Fruit fly (Drosophila melanogaster) whole organism, pupa: ENCODE results near the gene CG4830.

Source experiments
- CG10348 ChIP-seq: fragments of 200-800 bp; sonication (Bioruptor generic); IDR thresholded peaks from 2 replicates; pipeline ENCODE4 v1.3.6; 2022; ENCODE audit warnings: missing biosample characterization, missing genetic modification characterization
- CG12605 ChIP-seq: fragments of 200-800 bp; sonication (Bioruptor generic); IDR thresholded peaks from 2 replicates; pipeline ENCODE4 v1.3.6; 2022; ENCODE audit warnings: missing biosample characterization, missing genetic modification characterization
- CG13204 ChIP-seq: fragments of 200-800 bp; sonication (Bioruptor generic); optimal IDR thresholded peaks from 2 replicates; lab custom pipeline; 2018; ENCODE audit warnings: missing biosample characterization, mild to moderate bottlenecking, missing genetic modification characterization, moderate library complexity
- CG14655 ChIP-seq: fragments of 200-800 bp; sonication (Bioruptor generic); optimal IDR thresholded peaks from 3 replicates; lab custom pipeline; 2017; ENCODE audit warnings: mild to moderate bottlenecking, missing biosample characterization, missing genetic modification reagents, missing genetic modification characterization
- CG15710 ChIP-seq: fragments of 200-800 bp; sonication (Bioruptor generic); optimal IDR thresholded peaks from 2 replicates; lab custom pipeline; 2018; ENCODE audit warnings: missing biosample characterization, mild to moderate bottlenecking, missing genetic modification characterization, moderate library complexity
- CG17806 ChIP-seq: fragments of 200-800 bp; sonication (Bioruptor generic); optimal IDR thresholded peaks from 2 replicates; lab custom pipeline; 2018; ENCODE audit warnings: missing biosample characterization, mild to moderate bottlenecking, missing genetic modification characterization, moderate library complexity
- CG32121 ChIP-seq: fragments of 200-800 bp; sonication (Bioruptor generic); IDR thresholded peaks from 2 replicates; pipeline ENCODE4 v1.3.6; 2022; ENCODE audit warnings: missing biosample characterization, missing genetic modification characterization
- CG34367 ChIP-seq: fragments of 200-800 bp; sonication (Bioruptor generic); optimal IDR thresholded peaks from 2 replicates; lab custom pipeline; 2018; ENCODE audit warnings: missing biosample characterization, mild to moderate bottlenecking, missing genetic modification characterization
- CG4496 ChIP-seq: fragments of 200-800 bp; sonication (Bioruptor generic); IDR thresholded peaks from 3 replicates; pipeline ENCODE4 v1.3.6; 2022; ENCODE audit warnings: missing biosample characterization, missing genetic modification characterization
- CG8159 ChIP-seq: fragments of 200-800 bp; sonication (Bioruptor generic); optimal IDR thresholded peaks from 3 replicates; lab custom pipeline; 2018; ENCODE audit warnings: missing biosample characterization, mild to moderate bottlenecking, missing genetic modification characterization, moderate library complexity
- CG8301 ChIP-seq: fragments of 200-800 bp; sonication (Bioruptor generic); optimal IDR thresholded peaks from 2 replicates; lab custom pipeline; 2018; ENCODE audit warnings: missing biosample characterization, mild to moderate bottlenecking, missing genetic modification characterization
- CG9948 ChIP-seq: fragments of 200-800 bp; sonication (Bioruptor generic); optimal IDR thresholded peaks from 2 replicates; lab custom pipeline; 2018; ENCODE audit warnings: missing biosample characterization, mild to moderate bottlenecking, missing genetic modification characterization, moderate library complexity
- D1 ChIP-seq: fragments of 200-800 bp; sonication (Bioruptor generic); optimal IDR thresholded peaks from 2 replicates; lab custom pipeline; 2018; ENCODE audit warnings: missing biosample characterization, mild to moderate bottlenecking, missing genetic modification characterization, moderate library complexity
- EcR ChIP-seq: fragments of 200-800 bp; sonication (Bioruptor generic); optimal IDR thresholded peaks from 3 replicates; lab custom pipeline; 2019; ENCODE audit warnings: missing biosample characterization, missing genetic modification characterization, mild to moderate bottlenecking, moderate library complexity, missing genetic modification reagents
- Ets98B ChIP-seq: fragments of 200-800 bp; sonication (Bioruptor generic); IDR thresholded peaks from 2 replicates; pipeline ENCODE4 v1.3.6; 2022; ENCODE audit warnings: missing biosample characterization, missing genetic modification characterization
- Pif1A ChIP-seq: fragments of 200-800 bp; sonication (Bioruptor generic); optimal IDR thresholded peaks from 3 replicates; lab custom pipeline; 2016; ENCODE audit warnings: missing biosample characterization, missing genetic modification characterization
- Pif1B ChIP-seq: fragments of 200-800 bp; sonication (Bioruptor generic); optimal IDR thresholded peaks from 3 replicates; lab custom pipeline; 2016; ENCODE audit warnings: missing biosample characterization, missing genetic modification characterization
- Snoo ChIP-seq: fragments of 200-800 bp; sonication (Bioruptor generic); optimal IDR thresholded peaks from 3 replicates; lab custom pipeline; 2017; ENCODE audit warnings: missing biosample characterization, mild to moderate bottlenecking, missing genetic modification characterization, inconsistent platforms
- fd96Ca ChIP-seq: fragments of 200-800 bp; sonication (Bioruptor generic); IDR thresholded peaks from 3 replicates; pipeline ENCODE4 v1.3.6; 2022; ENCODE audit warnings: missing biosample characterization, missing genetic modification characterization
- gl ChIP-seq: fragments of 200-800 bp; sonication (Bioruptor generic); optimal IDR thresholded peaks from 2 replicates; lab custom pipeline; 2018; ENCODE audit warnings: missing biosample characterization, mild to moderate bottlenecking, missing genetic modification characterization
- rn ChIP-seq: fragments of 200-800 bp; sonication (Bioruptor generic); IDR thresholded peaks from 2 replicates; pipeline ENCODE4 v1.3.6; 2022; ENCODE audit warnings: missing biosample characterization, missing genetic modification characterization

The CG4830 gene

dm6 chr3R:12210260-12210659 is at the start of gene CG4830:
Gene CG4830, minus strand, starts transcription at chr3R:12210360.
- TF ChIP-seq Pif1B (GFP tag; lab: Kevin White, UChicago): no peak
- TF ChIP-seq fd96Ca (GFP tag; lab: Robert Waterston, UW): no peak
- no peak for TF ChIP-seq CG8301 (tag; lab: Kevin White, UChicago)
- TF ChIP-seq CG4496 (GFP tag; lab: Robert Waterston, UW): no peak
- no peak for TF ChIP-seq CG8159 (tag; lab: Kevin White, UChicago)
- no peak for TF ChIP-seq EcR (GFP tag; lab: Kevin White, UChicago)
- no peak for TF ChIP-seq CG12605 (GFP tag; lab: Robert Waterston, UW)
- no peak for TF ChIP-seq CG10348 (GFP tag; lab: Robert Waterston, UW)
- no peak for TF ChIP-seq rn (GFP tag; lab: Robert Waterston, UW)
- TF ChIP-seq gl: no peak
- no peak for TF ChIP-seq CG34367 (tag; lab: Kevin White, UChicago)
- no peak for TF ChIP-seq D1 (tag; lab: Kevin White, UChicago)
- TF ChIP-seq CG14655 (GFP tag; lab: Kevin White, UChicago): no peak
- TF ChIP-seq CG13204 (GFP tag; lab: Kevin White, UChicago): no peak
- no peak for TF ChIP-seq CG15710 (tag; lab: Kevin White, UChicago)
- no peak for TF ChIP-seq CG17806 (tag; lab: Kevin White, UChicago)
- no peak for TF ChIP-seq Snoo (tag; lab: Kevin White, UChicago)

DNA sequence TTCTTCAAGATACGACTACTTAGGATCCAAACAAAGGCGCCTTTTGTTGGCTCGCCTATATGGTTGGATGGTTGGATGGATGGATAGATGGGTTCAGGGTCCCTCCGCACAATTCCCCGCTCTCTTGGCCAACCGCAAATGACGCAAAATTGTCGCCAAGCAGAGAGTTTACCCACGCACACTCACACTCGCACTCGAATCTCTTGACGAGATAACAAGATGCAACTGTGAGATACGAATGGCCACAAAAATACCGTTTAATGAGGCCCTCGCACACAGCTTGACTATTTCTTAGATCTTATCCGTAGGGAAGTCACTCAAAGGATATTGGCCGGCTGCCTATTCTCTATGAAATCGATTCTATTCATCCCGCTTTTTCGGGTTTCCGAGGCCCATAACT is 49.7 kb upstream of the CG4830 start:
- no peak for TF ChIP-seq Pif1B (GFP tag; lab: Kevin White, UChicago)
- no peak for TF ChIP-seq EcR (GFP tag; lab: Kevin White, UChicago)
- TF ChIP-seq CG32121: no peak
- no peak for TF ChIP-seq Snoo (tag; lab: Kevin White, UChicago)
- TF ChIP-seq CG13204 (GFP tag; lab: Kevin White, UChicago): no peak
- TF ChIP-seq CG8159 (tag; lab: Kevin White, UChicago): no peak
- no peak for TF ChIP-seq CG9948
- TF ChIP-seq CG12605 (GFP tag; lab: Robert Waterston, UW): no peak
- no peak for TF ChIP-seq rn (GFP tag; lab: Robert Waterston, UW)
- no peak for TF ChIP-seq CG4496 (GFP tag; lab: Robert Waterston, UW)
- TF ChIP-seq CG10348 (GFP tag; lab: Robert Waterston, UW): no peak
- TF ChIP-seq Pif1A: no peak

DNA sequence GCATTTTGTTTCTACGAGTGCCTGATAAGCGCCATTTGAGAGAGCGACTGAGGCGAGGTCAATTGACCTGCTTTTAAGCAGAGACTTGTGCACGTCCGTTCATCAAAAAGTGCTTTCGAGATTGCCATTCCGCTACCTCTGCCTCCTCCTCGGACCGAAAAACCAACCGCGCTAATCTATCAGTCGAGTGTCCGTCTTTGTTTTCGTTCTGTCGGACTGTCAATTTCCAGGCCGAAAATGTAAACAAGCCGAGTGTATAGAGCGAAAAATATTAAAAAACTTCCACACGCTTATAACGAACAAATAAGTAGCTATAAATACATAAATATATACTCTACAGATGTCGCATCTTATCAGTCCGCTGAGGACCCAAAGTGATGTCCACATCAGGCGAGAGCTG is 48.9 kb upstream of the CG4830 start:
- no peak for TF ChIP-seq gl
- no peak for TF ChIP-seq Ets98B
- TF ChIP-seq EcR (GFP tag; lab: Kevin White, UChicago): peak; percentile 30
- TF ChIP-seq CG17806 (tag; lab: Kevin White, UChicago): no peak

dm6 chr3R:12258437-12258836 is 48.3 kb upstream of the CG4830 start, which contains the start of the genes CG44037 and svp:
Gene CG44037, plus strand, starts transcription at chr3R:12258737.
Gene svp, plus strand, starts transcription at chr3R:12258737.
- no peak for TF ChIP-seq Pif1B (GFP tag; lab: Kevin White, UChicago)
- no peak for TF ChIP-seq CG13204 (GFP tag; lab: Kevin White, UChicago)
- TF ChIP-seq CG12605 (GFP tag; lab: Robert Waterston, UW): no peak
- TF ChIP-seq CG9948: no peak
- no peak for TF ChIP-seq CG32121
- TF ChIP-seq rn (GFP tag; lab: Robert Waterston, UW): no peak
- TF ChIP-seq Pif1A: no peak
- no peak for TF ChIP-seq EcR (GFP tag; lab: Kevin White, UChicago)
- no peak for TF ChIP-seq CG4496 (GFP tag; lab: Robert Waterston, UW)
- TF ChIP-seq CG8159 (tag; lab: Kevin White, UChicago): no peak
- no peak for TF ChIP-seq CG15710 (tag; lab: Kevin White, UChicago)

dm6 chr3R:12253887-12254286 is 43.7 kb upstream of the CG4830 start, which contains the start of gene CG3942:
Gene CG3942, plus strand, starts transcription at chr3R:12254187.
- TF ChIP-seq CG14655 (GFP tag; lab: Kevin White, UChicago): no peak
- no peak for TF ChIP-seq CG13204 (GFP tag; lab: Kevin White, UChicago)
- no peak for TF ChIP-seq CG12605 (GFP tag; lab: Robert Waterston, UW)
- TF ChIP-seq Pif1A: no peak
- TF ChIP-seq CG8301 (tag; lab: Kevin White, UChicago): no peak
- no peak for TF ChIP-seq Ets98B
- TF ChIP-seq CG17806 (tag; lab: Kevin White, UChicago): no peak
- TF ChIP-seq D1 (tag; lab: Kevin White, UChicago): no peak

dm6 chr3R:12252457-12253065 is 42.4 kb upstream of the CG4830 start:
- TF ChIP-seq Ets98B (no peak), CG15710 (tag; lab: Kevin White, UChicago) (no peak), CG8301 (tag; lab: Kevin White, UChicago) (no peak), gl (no peak), CG10348 (GFP tag; lab: Robert Waterston, UW) (no peak), CG13204 (GFP tag; lab: Kevin White, UChicago) (no peak), CG12605 (GFP tag; lab: Robert Waterston, UW) (no peak), CG8159 (tag; lab: Kevin White, UChicago) (no peak)
